Worm (Caenorhabditis elegans) whole organism, L4 larva: Measurements from ENCODE around the gene copz-1.
A peak's percentile ranks its signal among the peaks of the same experiment; 100 is the strongest.

Experiments
- D1046.2 ChIP-seq: fragments of 200-800 bp; sonication (Bioruptor generic); IDR thresholded peaks from 2 replicates; pipeline ENCODE4 v1.3.6; 2022; ENCODE audit warnings: missing genetic modification characterization, missing compliant biosample characterization
- F10B5.3 ChIP-seq: sonication (generic microtip); optimal IDR thresholded peaks from 2 replicates; lab custom pipeline; 2016; ENCODE audit warnings: mild to moderate bottlenecking, missing genetic modification characterization, missing compliant biosample characterization
- T20F7.1 ChIP-seq: fragments of 200-800 bp; sonication (Bioruptor generic); optimal IDR thresholded peaks from 2 replicates; lab custom pipeline; 2018; ENCODE audit warnings: mild to moderate bottlenecking, missing genetic modification characterization, missing compliant biosample characterization
- Y105C5A.15 ChIP-seq: fragments of 200-800 bp; sonication (Bioruptor generic); IDR thresholded peaks from 2 replicates; pipeline ENCODE4 v1.3.6; 2022; ENCODE audit warnings: missing genetic modification characterization, missing compliant biosample characterization
- Y5F2A.4 ChIP-seq: fragments of 200-800 bp; sonication (Bioruptor generic); optimal IDR thresholded peaks from 2 replicates; lab custom pipeline; 2018; ENCODE audit warnings: mild to moderate bottlenecking, missing genetic modification characterization, missing compliant biosample characterization
- ZK337.2 ChIP-seq: fragments of 200-800 bp; sonication (Bioruptor generic); IDR thresholded peaks from 2 replicates; pipeline ENCODE4 v1.3.6; 2022; ENCODE audit warnings: missing genetic modification reagents, missing genetic modification characterization, missing compliant biosample characterization
- ZK546.5 ChIP-seq, 2 experiments: sonication (generic microtip); optimal IDR thresholded peaks; 2 replicates each; lab custom pipeline; 2017; ENCODE audit warnings: missing biosample characterization in 2 of 2, missing genetic modification characterization in 2 of 2
- aly-2 ChIP-seq: sonication (generic microtip); optimal IDR thresholded peaks from 2 replicates; lab custom pipeline; 2018; ENCODE audit warnings: missing biosample characterization, missing genetic modification characterization
- ama-1 ChIP-seq: fragments of 150-350 bp; optimal IDR thresholded peaks from 2 replicates; lab custom pipeline; 2014; ENCODE audit warnings: inconsistent platforms, mixed read lengths
- attf-4 ChIP-seq: sonication (generic microtip); optimal IDR thresholded peaks from 3 replicates; lab custom pipeline; 2017; ENCODE audit warnings: missing biosample characterization, missing genetic modification characterization
- ceh-28 ChIP-seq: fragments of 150-350 bp; optimal IDR thresholded peaks from 2 replicates; lab custom pipeline; 2014; ENCODE audit warnings: missing biosample characterization, missing genetic modification reagents, missing genetic modification characterization
- ceh-44 ChIP-seq: fragments of 200-800 bp; sonication (Bioruptor generic); IDR thresholded peaks from 2 replicates; pipeline ENCODE4 v1.3.6; 2022; ENCODE audit warnings: missing genetic modification reagents, missing genetic modification characterization, missing compliant biosample characterization
- ceh-82 ChIP-seq: sonication (generic microtip); optimal IDR thresholded peaks from 2 replicates; lab custom pipeline; 2017; ENCODE audit warnings: missing biosample characterization, missing genetic modification characterization
- daf-16 ChIP-seq, 3 experiments: sonication (generic microtip); optimal IDR thresholded peaks; 2 replicates each; lab custom pipeline; 2016 to 2017; ENCODE audit warnings: missing genetic modification characterization in 3 of 3, missing genetic modification reagents in 3 of 3, mild to moderate bottlenecking in 2 of 3, missing compliant biosample characterization in 2 of 3, missing biosample characterization in 1 of 3, moderate library complexity in 1 of 3
- daf-19 ChIP-seq: fragments of 200-800 bp; sonication (Bioruptor generic); conservative IDR thresholded peaks from 2 replicates; pipeline ENCODE4 v1.3.6; 2022; ENCODE audit warnings: missing genetic modification characterization, missing compliant biosample characterization
- dmd-6 ChIP-seq: fragments of 200-800 bp; sonication (Bioruptor generic); IDR thresholded peaks from 2 replicates; pipeline ENCODE4 v1.3.6; 2022; ENCODE audit warnings: missing genetic modification reagents, missing genetic modification characterization, missing compliant biosample characterization
- dmd-8 ChIP-seq: fragments of 200-800 bp; sonication (Bioruptor generic); IDR thresholded peaks from 2 replicates; pipeline ENCODE4 v1.3.6; 2022; ENCODE audit warnings: missing genetic modification characterization, missing compliant biosample characterization
- dpl-1 ChIP-seq: fragments of 150-350 bp; optimal IDR thresholded peaks from 2 replicates; lab custom pipeline; 2014; ENCODE audit warnings: missing biosample characterization, missing genetic modification reagents, missing genetic modification characterization
- egl-43 ChIP-seq: fragments of 200-800 bp; sonication (Bioruptor generic); IDR thresholded peaks from 2 replicates; pipeline ENCODE4 v1.3.6; 2022; ENCODE audit warnings: missing genetic modification reagents, missing genetic modification characterization, missing compliant biosample characterization
- fos-1 ChIP-seq: fragments of 150-350 bp; optimal IDR thresholded peaks from 2 replicates; lab custom pipeline; 2014; ENCODE audit warnings: missing biosample characterization, missing genetic modification characterization
- hlh-11 ChIP-seq: fragments of 200-800 bp; sonication (Bioruptor generic); optimal IDR thresholded peaks from 2 replicates; lab custom pipeline; 2018; ENCODE audit warnings: mild to moderate bottlenecking, missing genetic modification characterization, missing compliant biosample characterization
- hmg-1.1 ChIP-seq: fragments of 200-800 bp; sonication (Bioruptor generic); IDR thresholded peaks from 2 replicates; pipeline ENCODE4 v1.3.6; 2022; ENCODE audit warnings: missing genetic modification reagents, missing genetic modification characterization, missing compliant biosample characterization
- jun-1 ChIP-seq: fragments of 150-350 bp; optimal IDR thresholded peaks from 2 replicates; lab custom pipeline; 2014; ENCODE audit warnings: missing biosample characterization, missing genetic modification reagents, missing genetic modification characterization
- lin-13 ChIP-seq: fragments of 150-350 bp; optimal IDR thresholded peaks from 2 replicates; lab custom pipeline; 2014; ENCODE audit warnings: missing biosample characterization, missing genetic modification reagents, missing genetic modification characterization
- lin-15B ChIP-seq: fragments of 150-350 bp; sonication (generic microtip); optimal IDR thresholded peaks from 3 replicates; lab custom pipeline; 2014; ENCODE audit warnings: missing biosample characterization, missing genetic modification characterization
- lir-3 ChIP-seq: sonication (generic microtip); optimal IDR thresholded peaks from 2 replicates; lab custom pipeline; 2016; ENCODE audit warnings: mild to moderate bottlenecking, missing genetic modification characterization, missing compliant biosample characterization
- madf-5 ChIP-seq, 2 experiments: fragments of 200-800 bp; sonication (Bioruptor generic); IDR thresholded peaks; 2 replicates each; pipeline ENCODE4 v1.3.6; 2022; ENCODE audit warnings: missing compliant biosample characterization in 2 of 2, missing genetic modification characterization in 2 of 2
- madf-9 ChIP-seq: fragments of 200-800 bp; sonication (Bioruptor generic); conservative IDR thresholded peaks from 2 replicates; pipeline ENCODE4 v1.3.6; 2022; ENCODE audit warnings: missing genetic modification reagents, missing genetic modification characterization, missing compliant biosample characterization
- mes-2 ChIP-seq: sonication (generic microtip); optimal IDR thresholded peaks from 2 replicates; lab custom pipeline; 2016; ENCODE audit warnings: missing genotype, mild to moderate bottlenecking, missing genetic modification characterization, missing compliant biosample characterization; ENCODE audit not compliant: poor library complexity, severe bottlenecking
- mxl-2 ChIP-seq: fragments of 200-800 bp; sonication (Bioruptor generic); conservative IDR thresholded peaks from 2 replicates; pipeline ENCODE4 v1.3.6; 2022; ENCODE audit warnings: missing genetic modification reagents, missing genetic modification characterization, missing compliant biosample characterization
- mxl-3 ChIP-seq: fragments of 200-800 bp; sonication (Bioruptor generic); optimal IDR thresholded peaks from 2 replicates; lab custom pipeline; 2018; ENCODE audit warnings: mild to moderate bottlenecking, missing genetic modification characterization, missing compliant biosample characterization
- nhr-102 ChIP-seq: sonication (generic microtip); optimal IDR thresholded peaks from 2 replicates; lab custom pipeline; 2016; ENCODE audit warnings: mild to moderate bottlenecking, missing genetic modification characterization, moderate library complexity, missing compliant biosample characterization
- nhr-11 ChIP-seq: fragments of 150-350 bp; optimal IDR thresholded peaks from 2 replicates; lab custom pipeline; 2014; ENCODE audit warnings: missing biosample characterization, missing genetic modification characterization
- nhr-111 ChIP-seq: fragments of 200-800 bp; sonication (Bioruptor generic); optimal IDR thresholded peaks from 2 replicates; lab custom pipeline; 2018; ENCODE audit warnings: mild to moderate bottlenecking, missing genetic modification characterization, missing compliant biosample characterization
- nhr-237 ChIP-seq: sonication (generic microtip); optimal IDR thresholded peaks from 2 replicates; lab custom pipeline; 2017; ENCODE audit warnings: missing biosample characterization, missing genetic modification characterization
- nhr-41 ChIP-seq: fragments of 200-800 bp; sonication (Bioruptor generic); IDR thresholded peaks from 2 replicates; pipeline ENCODE4 v1.3.6; 2022; ENCODE audit warnings: missing genetic modification reagents, missing genetic modification characterization, missing compliant biosample characterization
- nhr-42 ChIP-seq: fragments of 200-800 bp; sonication (Bioruptor generic); IDR thresholded peaks from 2 replicates; pipeline ENCODE4 v1.3.6; 2022; ENCODE audit warnings: missing genetic modification characterization, missing compliant biosample characterization
- nhr-6 ChIP-seq: fragments of 150-350 bp; optimal IDR thresholded peaks from 2 replicates; lab custom pipeline; 2014; ENCODE audit warnings: missing biosample characterization, missing genetic modification characterization
- nhr-76 ChIP-seq: fragments of 150-350 bp; optimal IDR thresholded peaks from 2 replicates; lab custom pipeline; 2014; ENCODE audit warnings: missing biosample characterization, missing genetic modification characterization
- pha-4 ChIP-seq, 2 experiments: fragments of 150-350 bp in 1 of 2; fragments of 200-800 bp in 1 of 2; sonication (Bioruptor generic) in 1 of 2; IDR thresholded peaks in 1 of 2; optimal IDR thresholded peaks in 1 of 2; 2 replicates each; pipeline versions ENCODE4 v1.3.6 to Lab custom; 2014 to 2022; ENCODE audit warnings: missing genetic modification characterization in 2 of 2, missing genetic modification reagents in 2 of 2, missing biosample characterization in 1 of 2, missing compliant biosample characterization in 1 of 2
- pqm-1 ChIP-seq: sonication (generic microtip); optimal IDR thresholded peaks from 2 replicates; lab custom pipeline; 2017; ENCODE audit warnings: missing biosample characterization, missing genetic modification characterization
- sdz-12 ChIP-seq: fragments of 200-800 bp; sonication (Bioruptor generic); optimal IDR thresholded peaks from 2 replicates; lab custom pipeline; 2018; ENCODE audit warnings: mild to moderate bottlenecking, missing genetic modification characterization, missing compliant biosample characterization
- set-16 ChIP-seq: fragments of 200-800 bp; sonication (Bioruptor generic); IDR thresholded peaks from 2 replicates; pipeline ENCODE4 v1.3.6; 2022; ENCODE audit warnings: missing genetic modification reagents, missing genetic modification characterization, missing compliant biosample characterization
- snpc-4 ChIP-seq: fragments of 150-350 bp; optimal IDR thresholded peaks from 2 replicates; lab custom pipeline; 2014; ENCODE audit warnings: missing biosample characterization, missing genetic modification characterization
- spr-1 ChIP-seq: sonication (generic microtip); optimal IDR thresholded peaks from 2 replicates; lab custom pipeline; 2016; ENCODE audit warnings: mild to moderate bottlenecking, missing genetic modification characterization, missing compliant biosample characterization
- tra-1 ChIP-seq: fragments of 200-800 bp; sonication (Bioruptor generic); IDR thresholded peaks from 2 replicates; pipeline ENCODE4 v1.3.6; 2022; ENCODE audit warnings: missing genetic modification reagents, missing genetic modification characterization, missing compliant biosample characterization
- zag-1 ChIP-seq: fragments of 150-350 bp; optimal IDR thresholded peaks from 2 replicates; lab custom pipeline; 2014; ENCODE audit warnings: missing biosample characterization, missing genetic modification characterization
- zip-2 ChIP-seq: fragments of 150-350 bp; optimal IDR thresholded peaks from 2 replicates; lab custom pipeline; 2014; ENCODE audit warnings: missing biosample characterization, missing genetic modification characterization

copz-1 gene

DNA sequence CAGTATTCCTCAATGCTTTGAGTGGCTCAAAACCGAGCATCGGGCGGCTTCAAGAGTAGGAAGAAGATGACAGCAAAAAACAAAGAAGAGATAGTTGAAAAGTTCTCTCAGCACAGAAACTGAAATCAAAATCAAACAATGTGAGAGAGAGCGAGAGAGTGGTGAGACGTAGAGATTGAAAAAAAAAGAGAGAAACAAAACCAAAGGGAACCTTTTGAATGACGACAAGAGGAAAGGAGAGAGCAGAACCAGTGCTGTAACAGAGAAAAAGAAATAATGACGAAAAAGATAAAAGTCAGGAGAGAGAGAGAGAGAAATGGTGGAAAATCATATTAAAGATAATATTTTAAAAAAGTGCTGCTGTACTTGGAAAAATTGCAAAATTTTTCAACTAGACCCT is 5.5 kb upstream of the copz-1 start (continued):
- TF ChIP-seq pqm-1 (peak; percentile 31), nhr-237 (tag; lab: Kevin White, UChicago) (no peak), ZK337.2 (GFP tag; lab: Robert Waterston, UW) (no peak), nhr-41 (GFP tag; lab: Robert Waterston, UW) (no peak), zag-1 (tag; lab: Kevin White, UChicago) (no peak), lir-3 (tag; lab: Kevin White, UChicago) (no peak), fos-1 (no peak), nhr-6 (tag; lab: Kevin White, UChicago) (no peak), ZK546.5 (tag; optimal IDR thresholded peaks at IDR 0.05; lab: Kevin White, UChicago) (no peak), daf-19 (GFP tag; lab: Robert Waterston, UW) (no peak), spr-1 (tag; lab: Kevin White, UChicago) (no peak)

DNA sequence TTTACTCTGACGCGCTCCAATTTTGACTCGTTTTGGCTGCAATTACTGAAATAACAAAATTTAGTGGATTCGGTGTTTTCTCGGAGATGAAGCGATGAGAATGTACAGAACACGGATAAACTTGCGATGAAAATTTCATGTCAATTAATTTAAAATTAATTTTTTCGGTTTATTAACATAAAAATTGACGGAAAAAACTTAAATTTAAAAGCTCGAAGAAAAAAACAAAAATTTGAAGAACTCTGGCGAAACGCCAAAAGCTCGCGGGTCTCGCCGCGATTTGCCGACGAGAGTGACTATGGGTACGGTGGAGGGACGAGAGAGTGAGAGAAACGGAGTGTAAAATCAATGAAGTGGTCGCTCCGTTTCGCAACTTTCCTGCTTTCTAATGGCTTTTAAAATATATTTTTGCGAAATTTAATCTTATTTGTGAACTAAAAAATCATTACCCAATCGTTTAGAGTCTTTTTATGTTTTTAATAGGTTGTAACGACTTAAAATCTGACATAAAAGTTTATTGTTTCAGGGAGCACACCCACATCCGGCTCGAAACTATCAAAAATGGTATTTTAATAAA is 3.9 kb upstream of the copz-1 start, which contains the start of the genes gmps-1 and cap-2:
gmps-1 (minus strand) TSS at position 51 of the 577 bp plus-strand sequence.
cap-2 (plus strand) TSS at position 527 of the 577 bp plus-strand sequence.
- peak; percentile 90 for TF ChIP-seq F10B5.3
- peak; percentile 43 for TF ChIP-seq lin-15B (tag; lab: Kevin White, UChicago)
- peak; percentile 89 for TF ChIP-seq T20F7.1 (GFP tag; lab: Kevin White, UChicago)
- TF ChIP-seq set-16 (GFP tag; lab: Robert Waterston, UW): peak; percentile 74
- TF ChIP-seq dpl-1: peak; percentile 91
- TF ChIP-seq snpc-4 (tag; lab: Kevin White, UChicago): no peak
- no peak for TF ChIP-seq madf-5 (GFP tag; IDR thresholded peaks at IDR 0.05; lab: Robert Waterston, UW)
- peak; percentile 56; the same call in 1 of the 2 replicates for TF ChIP-seq Y105C5A.15 (GFP tag; lab: Robert Waterston, UW)
- TF ChIP-seq ceh-44: no peak
- peak; percentile 1 for TF ChIP-seq nhr-237 (tag; lab: Kevin White, UChicago)
- peak; percentile 75 for TF ChIP-seq ceh-28 (tag; lab: Kevin White, UChicago)
- peak; percentile 95 for TF ChIP-seq dmd-6 (GFP tag; lab: Robert Waterston, UW)
- TF ChIP-seq dmd-8 (GFP tag; lab: Robert Waterston, UW): peak; percentile 70; the same call in 1 of the 2 replicates
- no peak for TF ChIP-seq aly-2
- peak; percentile 95 for TF ChIP-seq hlh-11
- TF ChIP-seq nhr-111 (GFP tag; lab: Kevin White, UChicago): no peak
- TF ChIP-seq daf-16 (GFP tag; optimal IDR thresholded peaks at IDR 0.05; lab: Kevin White, UChicago): peak; percentile 42 to 91
- TF ChIP-seq daf-16 (tag; optimal IDR thresholded peaks at IDR 0.05; lab: Kevin White, UChicago): peak; percentile 60
- TF ChIP-seq Y5F2A.4 (GFP tag; lab: Kevin White, UChicago): peak; percentile 60
- TF ChIP-seq mes-2 (tag; lab: Kevin White, UChicago): peak; percentile 96
- TF ChIP-seq jun-1 (tag; lab: Kevin White, UChicago): peak; percentile 79
- TF ChIP-seq nhr-42 (GFP tag; lab: Robert Waterston, UW): peak; percentile 94
- peak; percentile 7; the same call in 1 of the 2 replicates for TF ChIP-seq D1046.2
- no peak for TF ChIP-seq attf-4 (tag; lab: Kevin White, UChicago)
- peak; percentile 33 for TF ChIP-seq sdz-12 (GFP tag; lab: Kevin White, UChicago)
- TF ChIP-seq pha-4 (GFP tag; IDR thresholded peaks at IDR 0.05; lab: Robert Waterston, UW): peak; percentile 96
- TF ChIP-seq pha-4 (tag; optimal IDR thresholded peaks at IDR 0.05; lab: Kevin White, UChicago): no peak
- TF ChIP-seq spr-1 (tag; lab: Kevin White, UChicago): peak; percentile 94
- TF ChIP-seq ama-1: peak; percentile 54
- TF ChIP-seq madf-9 (GFP tag; lab: Robert Waterston, UW): peak; percentile 88
- peak; percentile 82 for TF ChIP-seq lin-13 (GFP tag; lab: Kevin White, UChicago)
- peak; percentile 76; the same call in 1 of the 2 replicates for TF ChIP-seq mxl-2 (GFP tag; lab: Robert Waterston, UW)
- peak; percentile 48 for TF ChIP-seq mxl-3 (GFP tag; lab: Kevin White, UChicago)
- peak; percentile 96 for TF ChIP-seq nhr-102 (tag; lab: Kevin White, UChicago)
- TF ChIP-seq zip-2: peak; percentile 72
- peak; percentile 58 for TF ChIP-seq fos-1
- peak; percentile 93 for TF ChIP-seq nhr-11
- TF ChIP-seq nhr-76 (tag; lab: Kevin White, UChicago): peak; percentile 35
- peak; percentile 89 for TF ChIP-seq ZK337.2 (GFP tag; lab: Robert Waterston, UW)
- no peak for TF ChIP-seq ceh-82 (tag; lab: Kevin White, UChicago)
- peak in 1 of 2 experiments; percentile 20 for TF ChIP-seq ZK546.5 (tag; optimal IDR thresholded peaks at IDR 0.05; lab: Kevin White, UChicago)
- TF ChIP-seq tra-1 (GFP tag; lab: Robert Waterston, UW): peak; percentile 84
- peak; percentile 92 for TF ChIP-seq egl-43 (GFP tag; lab: Robert Waterston, UW)
- peak; percentile 98 for TF ChIP-seq hmg-1.1 (GFP tag; lab: Robert Waterston, UW)
